Fruit fly (Drosophila melanogaster) whole organism, embryonic: Measurements from ENCODE around the gene CG5382.

ENCODE experiments used
- Awh ChIP-seq: fragments of 200-800 bp; sonication (Bioruptor generic); IDR thresholded peaks from 2 replicates; pipeline ENCODE4, ENCODE4 v1.3.6; 2022; ENCODE audit warnings: missing biosample characterization, missing genetic modification characterization
- BEAF-32 ChIP-seq: fragments of 200-800 bp; sonication (Bioruptor generic); optimal IDR thresholded peaks from 3 replicates; lab custom pipeline; 2017; ENCODE audit warnings: missing biosample characterization, missing genetic modification characterization, mild to moderate bottlenecking, moderate library complexity, missing genetic modification reagents
- CG10274 ChIP-seq: fragments of 200-800 bp; sonication (Bioruptor generic); optimal IDR thresholded peaks from 3 replicates; lab custom pipeline; 2017; ENCODE audit warnings: missing biosample characterization, mild to moderate bottlenecking, missing genetic modification characterization
- CG11093 ChIP-seq: fragments of 200-800 bp; sonication (Bioruptor generic); IDR thresholded peaks from 3 replicates; pipeline ENCODE4 v1.3.6; 2022; ENCODE audit warnings: missing biosample characterization, missing genetic modification characterization
- CG12155 ChIP-seq: fragments of 200-800 bp; sonication (Bioruptor generic); optimal IDR thresholded peaks from 3 replicates; lab custom pipeline; 2016; ENCODE audit warnings: missing biosample characterization, missing genetic modification characterization
- CG12299 ChIP-seq: fragments of 200-800 bp; sonication (Bioruptor generic); optimal IDR thresholded peaks from 2 replicates; lab custom pipeline; 2018; ENCODE audit warnings: missing biosample characterization, mild to moderate bottlenecking, missing genetic modification characterization
- CG12942 ChIP-seq: fragments of 200-800 bp; sonication (Bioruptor generic); optimal IDR thresholded peaks from 3 replicates; lab custom pipeline; 2016; ENCODE audit warnings: missing biosample characterization, missing genetic modification characterization
- CG13894 ChIP-seq: fragments of 200-800 bp; sonication (Bioruptor generic); optimal IDR thresholded peaks from 3 replicates; lab custom pipeline; 2018; ENCODE audit warnings: missing biosample characterization, mild to moderate bottlenecking, missing genetic modification characterization, moderate library complexity
- CG14860 ChIP-seq: fragments of 200-800 bp; sonication (Bioruptor generic); IDR thresholded peaks from 3 replicates; pipeline ENCODE4 v1.3.6; 2022; ENCODE audit warnings: missing biosample characterization, missing genetic modification characterization; ENCODE audit not compliant: partially characterized antibody
- CG15073 ChIP-seq: fragments of 200-800 bp; sonication (Bioruptor generic); optimal IDR thresholded peaks from 2 replicates; lab custom pipeline; 2016; ENCODE audit warnings: missing biosample characterization, missing genetic modification characterization
- CG15601 ChIP-seq: fragments of 200-800 bp; sonication (Bioruptor generic); optimal IDR thresholded peaks from 3 replicates; lab custom pipeline; 2019; ENCODE audit warnings: missing biosample characterization, mild to moderate bottlenecking, missing genetic modification characterization, moderate library complexity
- CG15696 ChIP-seq: fragments of 200-800 bp; sonication (Bioruptor generic); optimal IDR thresholded peaks from 2 replicates; lab custom pipeline; 2019; ENCODE audit warnings: missing biosample characterization, mild to moderate bottlenecking, missing genetic modification characterization, moderate library complexity
- CG1647 ChIP-seq: fragments of 200-800 bp; sonication (Bioruptor generic); optimal IDR thresholded peaks from 3 replicates; lab custom pipeline; 2016; ENCODE audit warnings: missing biosample characterization, missing genetic modification characterization
- CG18262 ChIP-seq: fragments of 200-800 bp; optimal IDR thresholded peaks from 3 replicates; lab custom pipeline; 2019; ENCODE audit warnings: missing biosample characterization, mild to moderate bottlenecking, missing genetic modification characterization, moderate library complexity
- CG31388 ChIP-seq: fragments of 200-800 bp; sonication (Bioruptor generic); optimal IDR thresholded peaks from 2 replicates; lab custom pipeline; 2016; ENCODE audit warnings: missing biosample characterization, missing genetic modification characterization
- CG34224 ChIP-seq: fragments of 200-800 bp; sonication (Bioruptor generic); IDR thresholded peaks from 3 replicates; pipeline ENCODE4 v1.3.6; 2022; ENCODE audit warnings: missing biosample characterization, missing genetic modification characterization; ENCODE audit not compliant: partially characterized antibody
- CG34422 ChIP-seq: fragments of 200-800 bp; sonication (Bioruptor generic); IDR thresholded peaks from 3 replicates; pipeline ENCODE4 v1.3.6; 2022; ENCODE audit warnings: missing biosample characterization, missing genetic modification characterization
- CG3847 ChIP-seq: fragments of 200-800 bp; sonication (Bioruptor generic); IDR thresholded peaks from 2 replicates; pipeline ENCODE4 v1.3.6; 2022; ENCODE audit warnings: missing biosample characterization, missing genetic modification characterization
- CG4328 ChIP-seq: fragments of 200-800 bp; sonication (Bioruptor generic); optimal IDR thresholded peaks from 3 replicates; lab custom pipeline; 2017; ENCODE audit warnings: missing biosample characterization, missing genetic modification reagents, missing genetic modification characterization
- CG4820 ChIP-seq: fragments of 200-800 bp; sonication (Bioruptor generic); optimal IDR thresholded peaks from 3 replicates; lab custom pipeline; 2016; ENCODE audit warnings: missing biosample characterization, missing genetic modification characterization
- CG6175 ChIP-seq: fragments of 200-800 bp; sonication (Bioruptor generic); IDR thresholded peaks from 3 replicates; pipeline ENCODE4 v1.3.6; 2022; ENCODE audit warnings: missing biosample characterization, missing genetic modification characterization
- CG6683 ChIP-seq: fragments of 200-800 bp; sonication (Bioruptor generic); optimal IDR thresholded peaks from 2 replicates; lab custom pipeline; 2017; ENCODE audit warnings: missing biosample characterization, mild to moderate bottlenecking, missing genetic modification characterization, missing genetic modification reagents
- Dip2 ChIP-seq: fragments of 200-800 bp; sonication (Bioruptor generic); IDR thresholded peaks from 2 replicates; pipeline ENCODE4 v1.3.6; 2022; ENCODE audit warnings: missing biosample characterization, missing genetic modification characterization
- ERR ChIP-seq: fragments of 200-800 bp; sonication (Bioruptor generic); optimal IDR thresholded peaks from 2 replicates; lab custom pipeline; 2016; ENCODE audit warnings: missing biosample characterization, missing genetic modification characterization
- Elba2 ChIP-seq: fragments of 200-800 bp; sonication (Bioruptor generic); optimal IDR thresholded peaks from 3 replicates; lab custom pipeline; 2016; ENCODE audit warnings: missing biosample characterization, missing genetic modification characterization
- Fer3 ChIP-seq: fragments of 200-800 bp; sonication (Bioruptor generic); optimal IDR thresholded peaks from 2 replicates; lab custom pipeline; 2018; ENCODE audit warnings: missing biosample characterization, mild to moderate bottlenecking, missing genetic modification characterization, moderate library complexity
- Gug ChIP-seq: fragments of 200-800 bp; sonication (Bioruptor generic); IDR thresholded peaks from 4 replicates; pipeline ENCODE4 v1.3.6; 2022; ENCODE audit warnings: missing biosample characterization, missing genetic modification characterization
- MESR4 ChIP-seq: fragments of 200-800 bp; sonication (Bioruptor generic); optimal IDR thresholded peaks from 2 replicates; lab custom pipeline; 2018; ENCODE audit warnings: missing biosample characterization, mild to moderate bottlenecking, missing genetic modification characterization, moderate library complexity
- Mrtf ChIP-seq: fragments of 200-800 bp; sonication (Bioruptor generic); IDR thresholded peaks from 3 replicates; pipeline ENCODE4 v1.3.6; 2022; ENCODE audit warnings: missing biosample characterization, missing genetic modification characterization
- Oli ChIP-seq: fragments of 200-800 bp; sonication (Bioruptor generic); optimal IDR thresholded peaks from 2 replicates; lab custom pipeline; 2018; ENCODE audit warnings: missing biosample characterization, mild to moderate bottlenecking, missing genetic modification characterization, moderate library complexity
- Rfx ChIP-seq: fragments of 200-800 bp; sonication (Bioruptor generic); IDR thresholded peaks from 2 replicates; pipeline ENCODE4 v1.3.6; 2022; ENCODE audit warnings: missing biosample characterization, missing genetic modification characterization
- Sox100B ChIP-seq: fragments of 200-800 bp; sonication (Bioruptor generic); optimal IDR thresholded peaks from 3 replicates; lab custom pipeline; 2018; ENCODE audit warnings: missing biosample characterization, mild to moderate bottlenecking, missing genetic modification characterization
- Usf ChIP-seq: fragments of 200-800 bp; sonication (Bioruptor generic); optimal IDR thresholded peaks from 2 replicates; lab custom pipeline; 2017; ENCODE audit warnings: missing genotype, missing biosample characterization, missing genetic modification characterization
- ac ChIP-seq: fragments of 200-800 bp; sonication (Bioruptor generic); optimal IDR thresholded peaks from 3 replicates; lab custom pipeline; 2017; ENCODE audit warnings: missing biosample characterization, mild to moderate bottlenecking, missing genetic modification characterization
- chm ChIP-seq: fragments of 200-800 bp; sonication (Bioruptor generic); IDR thresholded peaks from 2 replicates; pipeline ENCODE4 v1.3.6; 2022; ENCODE audit warnings: missing biosample characterization, missing genetic modification characterization
- crc ChIP-seq: fragments of 200-800 bp; sonication (Bioruptor generic); optimal IDR thresholded peaks from 2 replicates; lab custom pipeline; 2016; ENCODE audit warnings: missing biosample characterization, missing genetic modification characterization
- danr ChIP-seq: fragments of 200-800 bp; sonication (Bioruptor generic); IDR thresholded peaks from 2 replicates; pipeline ENCODE4 v1.3.6; 2022; ENCODE audit warnings: missing biosample characterization, missing genetic modification characterization
- dpn ChIP-seq, 2 experiments: fragments of 200-800 bp; sonication (Bioruptor generic); optimal IDR thresholded peaks; 3 replicates each; lab custom pipeline; 2016; ENCODE audit warnings: missing biosample characterization in 2 of 2, missing genetic modification characterization in 2 of 2
- gem ChIP-seq: fragments of 200-800 bp; sonication (Bioruptor generic); optimal IDR thresholded peaks from 2 replicates; lab custom pipeline; 2019; ENCODE audit warnings: missing biosample characterization, mild to moderate bottlenecking, missing genetic modification characterization, moderate library complexity
- grau ChIP-seq: fragments of 200-800 bp; optimal IDR thresholded peaks from 3 replicates; lab custom pipeline; 2019; ENCODE audit warnings: missing biosample characterization, mild to moderate bottlenecking, missing genetic modification characterization, moderate library complexity
- knrl ChIP-seq: fragments of 200-800 bp; sonication (Bioruptor generic); IDR thresholded peaks from 3 replicates; pipeline ENCODE4 v1.3.6; 2022; ENCODE audit warnings: missing biosample characterization, missing genetic modification characterization; ENCODE audit not compliant: partially characterized antibody
- nau ChIP-seq: fragments of 200-800 bp; sonication (Bioruptor generic); optimal IDR thresholded peaks from 3 replicates; lab custom pipeline; 2017; ENCODE audit warnings: missing biosample characterization, mild to moderate bottlenecking, missing genetic modification characterization, missing genetic modification reagents
- nerfin-2 ChIP-seq: fragments of 200-800 bp; sonication (Bioruptor generic); IDR thresholded peaks from 2 replicates; pipeline ENCODE4 v1.3.6; 2022; ENCODE audit warnings: missing biosample characterization, missing genetic modification characterization; ENCODE audit not compliant: partially characterized antibody
- pho ChIP-seq: fragments of 200-800 bp; sonication (Bioruptor generic); optimal IDR thresholded peaks from 2 replicates; lab custom pipeline; 2016; ENCODE audit warnings: missing biosample characterization, missing genetic modification characterization
- ranshi ChIP-seq: fragments of 200-800 bp; sonication (Bioruptor generic); IDR thresholded peaks from 2 replicates; pipeline ENCODE4 v1.3.6; 2022; ENCODE audit warnings: missing biosample characterization, missing genetic modification characterization
- rib ChIP-seq: fragments of 200-800 bp; sonication (Bioruptor generic); IDR thresholded peaks from 2 replicates; pipeline ENCODE4 v1.3.6; 2022; ENCODE audit warnings: missing biosample characterization, missing genetic modification characterization
- tin ChIP-seq: fragments of 200-800 bp; sonication (Bioruptor generic); optimal IDR thresholded peaks from 3 replicates; lab custom pipeline; 2016; ENCODE audit warnings: missing biosample characterization, missing genetic modification characterization
- yki ChIP-seq: fragments of >200 bp; optimal IDR thresholded peaks from 3 replicates; lab custom pipeline; 2018
- zen ChIP-seq: fragments of 200-800 bp; sonication (Bioruptor generic); optimal IDR thresholded peaks from 3 replicates; lab custom pipeline; 2018; ENCODE audit warnings: missing biosample characterization, mild to moderate bottlenecking, missing genetic modification characterization, moderate library complexity

CG5382 gene

dm6 chr3R:22356464-22357410 is 9.0 kb downstream of the CG5382 start, which contains the start of gene Sar1 (continued):
- no peak for TF ChIP-seq rib (GFP tag; lab: Robert Waterston, UW)
- peak; percentile 76 for TF ChIP-seq Elba2 (GFP tag; lab: Kevin White, UChicago)
- TF ChIP-seq CG14860 (GFP tag; lab: Robert Waterston, UW) = peak; percentile 81
- no peak for TF ChIP-seq CG6683 (GFP tag; lab: Kevin White, UChicago)
- TF ChIP-seq grau (tag; lab: Kevin White, UChicago) = peak; percentile 41
- TF ChIP-seq CG15073 = no peak
- no peak; the same call in 2 of the 3 replicates for TF ChIP-seq CG11093 (GFP tag; lab: Robert Waterston, UW)
- no peak for TF ChIP-seq tin (GFP tag; lab: Kevin White, UChicago)
- TF ChIP-seq knrl = peak; percentile 95
- no peak for TF ChIP-seq CG13894
- TF ChIP-seq nau (GFP tag; lab: Kevin White, UChicago) = no peak
- peak; percentile 44 for TF ChIP-seq CG12155 (GFP tag; lab: Kevin White, UChicago)
- no peak for TF ChIP-seq Mrtf
- no peak for TF ChIP-seq crc
- TF ChIP-seq CG12299 (tag; lab: Kevin White, UChicago) = no peak
- TF ChIP-seq CG15696 (tag; lab: Kevin White, UChicago) = no peak
- TF ChIP-seq Sox100B (GFP tag; lab: Kevin White, UChicago) = no peak
- TF ChIP-seq CG6175 = no peak
- peak; percentile 19 to 55 for TF ChIP-seq dpn (GFP tag; optimal IDR thresholded peaks at IDR 0.05; lab: Kevin White, UChicago)
- no peak for TF ChIP-seq Fer3 (tag; lab: Kevin White, UChicago)
- no peak for TF ChIP-seq CG18262
- TF ChIP-seq nerfin-2 = peak; percentile 59; the same call in 1 of the 2 replicates
- TF ChIP-seq ERR (GFP tag; lab: Kevin White, UChicago) = peak; percentile 46
- TF ChIP-seq Usf = no peak
- peak; percentile 51; the same call in 2 of the 3 replicates for TF ChIP-seq CG34422 (GFP tag; lab: Robert Waterston, UW)
- TF ChIP-seq Dip2 (GFP tag; lab: Robert Waterston, UW) = no peak
- TF ChIP-seq CG1647 (GFP tag; lab: Kevin White, UChicago) = no peak
- TF ChIP-seq chm = 0 out of 2 replicates have a peak, but pooled peaks have one; percentile 18
- TF ChIP-seq CG10274 (GFP tag; lab: Kevin White, UChicago) = no peak
- peak; percentile 72 for TF ChIP-seq pho (GFP tag; lab: Kevin White, UChicago)
- peak; percentile 74 for TF ChIP-seq zen (tag; lab: Kevin White, UChicago)
- TF ChIP-seq Awh (GFP tag; lab: Robert Waterston, UW) = no peak
- no peak for TF ChIP-seq CG31388 (GFP tag; lab: Kevin White, UChicago)
- TF ChIP-seq yki = peak; percentile 44
- TF ChIP-seq Rfx = peak; percentile 61
- TF ChIP-seq CG15601 = peak; percentile 66
- peak; percentile 16 for TF ChIP-seq gem
- TF ChIP-seq CG4328 = no peak
- TF ChIP-seq danr (GFP tag; lab: Robert Waterston, UW) = no peak
- TF ChIP-seq BEAF-32 = peak; percentile 99
- TF ChIP-seq CG12942 = peak; percentile 8
- peak; percentile 99 for TF ChIP-seq CG3847
- peak; percentile 88 for TF ChIP-seq CG34224 (GFP tag; lab: Robert Waterston, UW)
- TF ChIP-seq CG4820 (GFP tag; lab: Kevin White, UChicago) = no peak
- peak; percentile 42; the same call in 2 of the 4 replicates for TF ChIP-seq Gug (GFP tag; lab: Robert Waterston, UW)
- no peak for TF ChIP-seq Oli
- TF ChIP-seq ac (GFP tag; lab: Kevin White, UChicago) = no peak
- TF ChIP-seq MESR4 (GFP tag; lab: Kevin White, UChicago) = peak; percentile 86
- 0 out of 2 replicates have a peak, but pooled peaks have one; percentile 6 for TF ChIP-seq ranshi
